Fruit fly (Drosophila melanogaster) whole organism, embryonic: ENCODE results near the gene scpr-A.

Experiments
- Atf3 ChIP-seq: fragments of 200-800 bp; sonication (Bioruptor generic); optimal IDR thresholded peaks from 3 replicates; lab custom pipeline; 2016; ENCODE audit warnings: missing biosample characterization, missing genetic modification characterization
- B-H2 ChIP-seq: fragments of 200-800 bp; sonication (Bioruptor generic); optimal IDR thresholded peaks from 2 replicates; lab custom pipeline; 2018; ENCODE audit warnings: missing biosample characterization, mild to moderate bottlenecking, missing genetic modification characterization
- BEAF-32 ChIP-seq: fragments of 200-800 bp; sonication (Bioruptor generic); optimal IDR thresholded peaks from 3 replicates; lab custom pipeline; 2017; ENCODE audit warnings: missing biosample characterization, missing genetic modification characterization, mild to moderate bottlenecking, moderate library complexity, missing genetic modification reagents
- Bteb2 ChIP-seq: fragments of 200-800 bp; sonication (Bioruptor generic); optimal IDR thresholded peaks from 2 replicates; lab custom pipeline; 2016; ENCODE audit warnings: missing biosample characterization, missing genetic modification characterization
- CG12071 ChIP-seq: fragments of 200-800 bp; sonication (Bioruptor generic); optimal IDR thresholded peaks from 3 replicates; lab custom pipeline; 2018; ENCODE audit warnings: missing biosample characterization, mild to moderate bottlenecking, missing genetic modification characterization
- CG14441 ChIP-seq: fragments of 200-800 bp; sonication (Bioruptor generic); IDR thresholded peaks from 2 replicates; pipeline ENCODE4 v1.3.6; 2022; ENCODE audit warnings: missing biosample characterization, missing genetic modification characterization
- CG15269 ChIP-seq: fragments of 200-800 bp; sonication (Bioruptor generic); optimal IDR thresholded peaks from 2 replicates; lab custom pipeline; 2018; ENCODE audit warnings: missing biosample characterization, mild to moderate bottlenecking, missing genetic modification characterization, moderate library complexity
- CG18011 ChIP-seq: fragments of 200-800 bp; sonication (Bioruptor generic); optimal IDR thresholded peaks from 2 replicates; lab custom pipeline; 2017; ENCODE audit warnings: missing biosample characterization, missing genetic modification characterization, mild to moderate bottlenecking, moderate library complexity, missing genotype
- CG2202 ChIP-seq: fragments of 200-800 bp; sonication (Bioruptor generic); optimal IDR thresholded peaks from 2 replicates; lab custom pipeline; 2018; ENCODE audit warnings: missing biosample characterization, mild to moderate bottlenecking, missing genetic modification characterization
- CG2678 ChIP-seq: fragments of 200-800 bp; sonication (Bioruptor generic); optimal IDR thresholded peaks from 3 replicates; lab custom pipeline; 2019; ENCODE audit warnings: missing biosample characterization, mild to moderate bottlenecking, missing genetic modification characterization, moderate library complexity
- CG31388 ChIP-seq: fragments of 200-800 bp; sonication (Bioruptor generic); optimal IDR thresholded peaks from 2 replicates; lab custom pipeline; 2016; ENCODE audit warnings: missing biosample characterization, missing genetic modification characterization
- CG32767 ChIP-seq: fragments of 200-800 bp; sonication (Bioruptor generic); IDR thresholded peaks from 2 replicates; pipeline ENCODE4 v1.3.6; 2022; ENCODE audit warnings: missing biosample characterization, missing genetic modification characterization
- CG3838 ChIP-seq: fragments of 200-800 bp; sonication (Bioruptor generic); optimal IDR thresholded peaks from 3 replicates; lab custom pipeline; 2016; ENCODE audit warnings: missing biosample characterization, missing genetic modification characterization
- CG4424 ChIP-seq: fragments of 200-800 bp; sonication (Bioruptor generic); optimal IDR thresholded peaks from 3 replicates; lab custom pipeline; 2016; ENCODE audit warnings: missing biosample characterization, missing genetic modification characterization
- CG4820 ChIP-seq: fragments of 200-800 bp; sonication (Bioruptor generic); optimal IDR thresholded peaks from 3 replicates; lab custom pipeline; 2016; ENCODE audit warnings: missing biosample characterization, missing genetic modification characterization
- CG5953 ChIP-seq: fragments of 200-800 bp; sonication (Bioruptor generic); IDR thresholded peaks from 2 replicates; pipeline ENCODE4 v1.3.6; 2022; ENCODE audit warnings: missing biosample characterization, missing genetic modification characterization
- CG6689 ChIP-seq: fragments of 200-800 bp; sonication (Bioruptor generic); IDR thresholded peaks from 2 replicates; pipeline ENCODE4 v1.3.6; 2022; ENCODE audit warnings: missing biosample characterization, missing genetic modification characterization
- CG7271 ChIP-seq: fragments of 200-800 bp; sonication (Bioruptor generic); optimal IDR thresholded peaks from 2 replicates; lab custom pipeline; 2018; ENCODE audit warnings: missing biosample characterization, mild to moderate bottlenecking, missing genetic modification characterization, moderate library complexity
- CG9727 ChIP-seq: fragments of 200-800 bp; sonication (Bioruptor generic); optimal IDR thresholded peaks from 3 replicates; lab custom pipeline; 2017; ENCODE audit warnings: missing biosample characterization, mild to moderate bottlenecking, missing genetic modification characterization
- Ets65A ChIP-seq: fragments of 200-800 bp; sonication (Bioruptor generic); peaks from one replicate; lab custom pipeline; 2016; ENCODE audit warnings: missing biosample characterization, missing genetic modification characterization
- Fer3 ChIP-seq: fragments of 200-800 bp; sonication (Bioruptor generic); optimal IDR thresholded peaks from 2 replicates; lab custom pipeline; 2018; ENCODE audit warnings: missing biosample characterization, mild to moderate bottlenecking, missing genetic modification characterization, moderate library complexity
- Gsc ChIP-seq: fragments of 200-800 bp; sonication (Bioruptor generic); IDR thresholded peaks from 2 replicates; pipeline ENCODE4 v1.3.6; 2022; ENCODE audit warnings: missing biosample characterization, missing genetic modification characterization
- MESR4 ChIP-seq: fragments of 200-800 bp; sonication (Bioruptor generic); optimal IDR thresholded peaks from 2 replicates; lab custom pipeline; 2018; ENCODE audit warnings: missing biosample characterization, mild to moderate bottlenecking, missing genetic modification characterization, moderate library complexity
- NfI ChIP-seq: fragments of 200-800 bp; sonication (Bioruptor generic); optimal IDR thresholded peaks from 3 replicates; lab custom pipeline; 2018; ENCODE audit warnings: missing biosample characterization, mild to moderate bottlenecking, missing genetic modification characterization, moderate library complexity
- Opbp ChIP-seq: fragments of 200-800 bp; sonication (Bioruptor generic); IDR thresholded peaks from 3 replicates; pipeline ENCODE4 v1.3.6; 2022; ENCODE audit warnings: missing biosample characterization, missing genetic modification characterization; ENCODE audit not compliant: partially characterized antibody
- Side ChIP-seq: fragments of 200-800 bp; sonication (Bioruptor generic); optimal IDR thresholded peaks from 2 replicates; lab custom pipeline; 2016; ENCODE audit warnings: missing biosample characterization, missing genetic modification characterization
- Sox100B ChIP-seq: fragments of 200-800 bp; sonication (Bioruptor generic); optimal IDR thresholded peaks from 3 replicates; lab custom pipeline; 2018; ENCODE audit warnings: missing biosample characterization, mild to moderate bottlenecking, missing genetic modification characterization
- Sry-β ChIP-seq: fragments of 200-800 bp; sonication (Bioruptor generic); optimal IDR thresholded peaks from 2 replicates; lab custom pipeline; 2018; ENCODE audit warnings: missing biosample characterization, mild to moderate bottlenecking, missing genetic modification characterization, moderate library complexity
- Stat92E ChIP-seq, 3 experiments: fragments of >200 bp in 2 of 3; fragments of 200-800 bp in 1 of 3; sonication (Bioruptor generic) in 1 of 3; optimal IDR thresholded peaks; 2 replicates each; lab custom pipeline; 2017 to 2019; ENCODE audit warnings: missing biosample characterization in 3 of 3, missing genetic modification characterization in 3 of 3, mild to moderate bottlenecking in 1 of 3, moderate library complexity in 1 of 3
- abd-A ChIP-seq: fragments of 200-800 bp; sonication (Bioruptor generic); optimal IDR thresholded peaks from 3 replicates; lab custom pipeline; 2019; ENCODE audit warnings: missing biosample characterization, mild to moderate bottlenecking, missing genetic modification characterization, moderate library complexity
- bsh ChIP-seq, 2 experiments: fragments of 200-800 bp; sonication (Bioruptor generic); optimal IDR thresholded peaks; 2 replicates each; lab custom pipeline; 2017 to 2018; ENCODE audit warnings: mild to moderate bottlenecking in 2 of 2, missing biosample characterization in 2 of 2, missing genetic modification characterization in 2 of 2, moderate library complexity in 1 of 2
- crc ChIP-seq: fragments of 200-800 bp; sonication (Bioruptor generic); optimal IDR thresholded peaks from 2 replicates; lab custom pipeline; 2016; ENCODE audit warnings: missing biosample characterization, missing genetic modification characterization
- exex ChIP-seq: fragments of 200-800 bp; sonication (Bioruptor generic); optimal IDR thresholded peaks from 4 replicates; lab custom pipeline; 2018; ENCODE audit warnings: missing biosample characterization, mild to moderate bottlenecking, missing genetic modification characterization, moderate library complexity
- gce ChIP-seq: fragments of 200-800 bp; sonication (Bioruptor generic); IDR thresholded peaks from 3 replicates; pipeline ENCODE4 v1.3.6; 2022; ENCODE audit warnings: missing biosample characterization, missing genetic modification characterization
- her ChIP-seq: fragments of 200-800 bp; sonication (Bioruptor generic); optimal IDR thresholded peaks from 2 replicates; lab custom pipeline; 2016; ENCODE audit warnings: missing biosample characterization, missing genetic modification characterization
- ind ChIP-seq: fragments of 200-800 bp; sonication (Bioruptor generic); optimal IDR thresholded peaks from 3 replicates; lab custom pipeline; 2016; ENCODE audit warnings: missing biosample characterization, missing genetic modification characterization
- lab ChIP-seq: fragments of 200-800 bp; sonication (Bioruptor generic); optimal IDR thresholded peaks from 3 replicates; lab custom pipeline; 2017; ENCODE audit warnings: missing biosample characterization, missing genetic modification characterization, mild to moderate bottlenecking, moderate library complexity, missing genetic modification reagents
- lilli ChIP-seq: fragments of 200-800 bp; sonication (Bioruptor generic); optimal IDR thresholded peaks from 3 replicates; lab custom pipeline; 2016; ENCODE audit warnings: missing biosample characterization, missing genetic modification characterization
- luna ChIP-seq: fragments of 200-800 bp; sonication (Bioruptor generic); optimal IDR thresholded peaks from 2 replicates; lab custom pipeline; 2016; ENCODE audit warnings: missing biosample characterization, missing genetic modification characterization
- pnt ChIP-seq: fragments of 200-800 bp; sonication (Bioruptor generic); optimal IDR thresholded peaks from 3 replicates; lab custom pipeline; 2016; ENCODE audit warnings: missing biosample characterization, missing genetic modification characterization
- run ChIP-seq: fragments of 200-800 bp; sonication (Bioruptor generic); optimal IDR thresholded peaks from 3 replicates; lab custom pipeline; 2018; ENCODE audit warnings: missing biosample characterization, mild to moderate bottlenecking, missing genetic modification characterization
- seq ChIP-seq: fragments of 200-800 bp; sonication (Bioruptor generic); IDR thresholded peaks from 2 replicates; pipeline ENCODE4 v1.3.6; 2022; ENCODE audit warnings: missing biosample characterization, missing genetic modification characterization
- sisA ChIP-seq: fragments of 200-800 bp; sonication (Bioruptor generic); IDR thresholded peaks from 2 replicates; pipeline ENCODE4 v1.3.6; 2022; ENCODE audit warnings: missing biosample characterization, missing genetic modification characterization
- tll ChIP-seq, 2 experiments: fragments of 200-800 bp in 1 of 2; fragments of >200 bp in 1 of 2; sonication (Bioruptor generic) in 1 of 2; optimal IDR thresholded peaks; 2 replicates each; lab custom pipeline; 2017 to 2019; ENCODE audit warnings: missing biosample characterization in 2 of 2, missing genetic modification characterization in 2 of 2, mild to moderate bottlenecking in 1 of 2, moderate library complexity in 1 of 2
- toy ChIP-seq: fragments of 200-800 bp; sonication (Bioruptor generic); IDR thresholded peaks from 2 replicates; pipeline ENCODE4 v1.3.6; 2022; ENCODE audit warnings: missing biosample characterization, missing genetic modification characterization
- tup ChIP-seq: fragments of 200-800 bp; sonication (Bioruptor generic); optimal IDR thresholded peaks from 2 replicates; lab custom pipeline; 2016; ENCODE audit warnings: missing biosample characterization, mild to moderate bottlenecking, missing genetic modification characterization, moderate library complexity
- unpg ChIP-seq: fragments of 200-800 bp; sonication (Bioruptor generic); optimal IDR thresholded peaks from 3 replicates; lab custom pipeline; 2018; ENCODE audit warnings: missing biosample characterization, mild to moderate bottlenecking, missing genetic modification characterization, moderate library complexity
- wek ChIP-seq: fragments of 200-800 bp; sonication (Bioruptor generic); optimal IDR thresholded peaks from 3 replicates; lab custom pipeline; 2018; ENCODE audit warnings: missing biosample characterization, mild to moderate bottlenecking, missing genetic modification characterization, moderate library complexity
- yki ChIP-seq: fragments of >200 bp; optimal IDR thresholded peaks from 3 replicates; lab custom pipeline; 2018

scpr-A gene

dm6 chr3R:11216156-11216630, 24.8 kb upstream of the scpr-A start, which contains the start of the genes RpS25 and CG4820 (continued):
- TF ChIP-seq gce (GFP tag; lab: Robert Waterston, UW) (peak; percentile 86; the same call in 2 of the 3 replicates), CG14441 (GFP tag; lab: Robert Waterston, UW) (peak; percentile 75), lab (GFP tag; lab: Kevin White, UChicago) (peak; percentile 97), Opbp (GFP tag; lab: Robert Waterston, UW) (peak; percentile 76), sisA (peak; percentile 40; the same call in 1 of the 2 replicates), Sry-β (GFP tag; lab: Kevin White, UChicago) (peak; percentile 69), tll (GFP tag; optimal IDR thresholded peaks at IDR 0.05; lab: Kevin White, UChicago) (peak; percentile 40 to 90), crc (peak; percentile 88), exex (tag; lab: Kevin White, UChicago) (peak; percentile 69), MESR4 (GFP tag; lab: Kevin White, UChicago) (peak; percentile 100), wek (GFP tag; lab: Kevin White, UChicago) (peak; percentile 92), unpg (GFP tag; lab: Kevin White, UChicago) (peak; percentile 86), Atf3 (peak; percentile 86), yki (lab: Kevin White, UChicago) (no peak), CG3838 (GFP tag; lab: Kevin White, UChicago) (peak; percentile 75), Fer3 (tag; lab: Kevin White, UChicago) (peak; percentile 91), CG4820 (peak; percentile 94), her (GFP tag; lab: Kevin White, UChicago) (peak; percentile 91), tup (peak; percentile 53), Side (GFP tag; lab: Kevin White, UChicago) (peak; percentile 94), CG5953 (GFP tag; lab: Robert Waterston, UW) (peak; percentile 78; the same call in 1 of the 2 replicates), Bteb2 (peak; percentile 87), ind (GFP tag; lab: Kevin White, UChicago) (peak; percentile 72), CG2202 (tag; lab: Kevin White, UChicago) (peak; percentile 85), run (tag; lab: Kevin White, UChicago) (peak; percentile 84), Sox100B (peak; percentile 92), CG15269 (peak; percentile 84), lilli (peak; percentile 84), BEAF-32 (GFP tag; lab: Kevin White, UChicago) (peak; percentile 96), toy (peak; percentile 36; the same call in 1 of the 2 replicates), CG12071 (peak; percentile 94), pnt (peak; percentile 28), CG32767 (GFP tag; lab: Robert Waterston, UW) (peak; percentile 66; the same call in 1 of the 2 replicates), Ets65A (GFP tag; lab: Kevin White, UChicago) (peak; percentile 99), NfI (GFP tag; lab: Kevin White, UChicago) (peak; percentile 96), seq (peak; percentile 77; the same call in 1 of the 2 replicates), CG7271 (tag; lab: Kevin White, UChicago) (peak; percentile 97), B-H2 (GFP tag; lab: Kevin White, UChicago) (peak; percentile 94), CG18011 (GFP tag; lab: Kevin White, UChicago) (peak; percentile 84), Gsc (GFP tag; lab: Robert Waterston, UW) (no peak), bsh (GFP tag; optimal IDR thresholded peaks at IDR 0.05; lab: Kevin White, UChicago) (peak; percentile 36 to 81), CG2678 (tag; lab: Kevin White, UChicago) (peak; percentile 85), Stat92E (GFP tag; optimal IDR thresholded peaks at IDR 0.05; lab: Kevin White, UChicago) (peak in 1 of 3 experiments; percentile 66), CG4424 (GFP tag; lab: Kevin White, UChicago) (peak; percentile 92), luna (GFP tag; lab: Kevin White, UChicago) (peak; percentile 86), CG9727 (GFP tag; lab: Kevin White, UChicago) (peak; percentile 95), CG6689 (peak; percentile 96), abd-A (tag; lab: Kevin White, UChicago) (no peak), CG31388 (peak; percentile 62)
